Worm (Caenorhabditis elegans) whole organism, late embryonic: ENCODE results near the gene T23B12.5.

Experiments used
- ceh-34 ChIP-seq: sonication (generic microtip); optimal IDR thresholded peaks from 2 replicates; lab custom pipeline; 2016; ENCODE audit warnings: mild to moderate bottlenecking, missing genetic modification characterization, missing compliant biosample characterization
- ets-4 ChIP-seq: sonication (generic microtip); optimal IDR thresholded peaks from 2 replicates; lab custom pipeline; 2016; ENCODE audit warnings: missing genetic modification characterization, missing compliant biosample characterization
- fkh-10 ChIP-seq: fragments of 150-350 bp; optimal IDR thresholded peaks from 2 replicates; lab custom pipeline; 2014; ENCODE audit warnings: missing biosample characterization, missing genetic modification reagents, missing genetic modification characterization
- fkh-6 ChIP-seq: sonication (generic microtip); optimal IDR thresholded peaks from 2 replicates; lab custom pipeline; 2016; ENCODE audit warnings: missing genetic modification characterization, missing compliant biosample characterization
- nhr-11 ChIP-seq: fragments of 150-350 bp; optimal IDR thresholded peaks from 2 replicates; lab custom pipeline; 2014; ENCODE audit warnings: missing biosample characterization, missing genetic modification characterization
- tbx-7 ChIP-seq: sonication (generic microtip); optimal IDR thresholded peaks from 2 replicates; lab custom pipeline; 2016; ENCODE audit warnings: missing genotype, missing genetic modification characterization, missing compliant biosample characterization

ce11 chrV:8426210-8426609 lies 21.6 kb downstream of the T23B12.5 start:
- TF ChIP-seq tbx-7 (tag; lab: Kevin White, UChicago) (no peak), fkh-10 (GFP tag; lab: Kevin White, UChicago) (no peak), fkh-6 (tag; lab: Kevin White, UChicago) (no peak), ets-4 (tag; lab: Kevin White, UChicago) (no peak), nhr-11 (tag; lab: Kevin White, UChicago) (no peak), ceh-34 (tag; lab: Kevin White, UChicago) (no peak)
